Worm (Caenorhabditis elegans) whole organism, L2 larva: ENCODE measurements around the gene M6.11.

Experiments used
- ama-1 ChIP-seq: fragments of 150-350 bp; optimal IDR thresholded peaks from 2 replicates; lab custom pipeline; 2018; ENCODE audit warnings: inconsistent platforms
- nhr-11 ChIP-seq: fragments of 150-350 bp; optimal IDR thresholded peaks from 2 replicates; lab custom pipeline; 2014; ENCODE audit warnings: missing biosample characterization, missing genetic modification characterization
- unc-62 ChIP-seq: fragments of 150-350 bp; optimal IDR thresholded peaks from 2 replicates; lab custom pipeline; 2014; ENCODE audit warnings: missing biosample characterization, missing genetic modification reagents, missing genetic modification characterization

DNA sequence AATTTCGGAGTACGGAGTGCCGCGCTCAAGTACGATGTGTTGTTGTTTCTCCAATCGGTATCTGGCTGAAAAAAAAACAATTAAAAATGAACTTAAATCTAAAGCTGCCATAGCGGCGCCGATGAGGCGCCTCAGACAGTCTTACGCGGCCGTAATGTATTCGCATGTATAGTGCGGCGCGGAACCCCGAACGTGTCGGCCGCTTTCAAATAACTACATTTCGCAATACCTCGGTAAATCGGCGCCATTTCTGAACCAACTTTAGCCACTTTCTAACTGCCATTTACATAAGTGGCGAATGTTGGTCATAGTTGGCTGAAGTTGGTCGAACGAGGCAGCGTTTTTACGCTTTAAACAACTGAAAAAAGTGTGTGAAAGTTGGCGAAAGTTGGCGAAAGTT is 28.6 kb downstream of the M6.11 start:
- TF ChIP-seq unc-62 (no peak), nhr-11 (no peak), ama-1 (lab: Kevin White, UChicago) (no peak)
